Comparison of ENCODE assay signal across 7 worm cellular contexts in the genomic region with DNA sequence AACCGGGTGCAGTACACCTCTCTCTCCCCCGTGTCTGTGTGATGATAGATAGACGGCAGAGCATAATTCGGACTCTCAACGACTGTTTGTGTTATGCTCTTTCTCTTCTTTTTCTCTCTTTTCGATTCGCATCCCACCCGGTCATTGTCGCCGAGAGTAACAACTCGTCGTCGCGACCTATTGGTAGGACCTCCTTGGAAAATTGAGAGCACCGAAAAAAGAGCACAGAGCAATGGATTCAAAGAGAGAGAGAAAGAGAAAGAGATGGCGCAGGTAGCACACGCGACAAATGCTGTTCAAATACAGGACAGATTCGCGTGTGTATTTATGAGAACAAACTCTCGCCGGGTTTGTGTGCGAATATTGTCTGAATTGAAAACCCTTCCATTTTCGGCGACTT.
TF ChIP-seq lines count a peak whose summit lies in the region.

No protein-coding gene starts in this region.

TF ChIP-seq in whole organism, L1 larva, 84 proteins besides CTCF, POLR2A, EP300 and RAD21 (continues in another document):
- TF ChIP-seq lsy-2 (tag; optimal IDR thresholded peaks at IDR 0.05; lab: Kevin White, UChicago), result peak in 1 of 2 experiments; percentile 31
- no peak for TF ChIP-seq aly-2 (tag; optimal IDR thresholded peaks at IDR 0.05; lab: Kevin White, UChicago)
- no peak for TF ChIP-seq pax-3 (tag; optimal IDR thresholded peaks at IDR 0.05; lab: Kevin White, UChicago)
- TF ChIP-seq skn-1 (tag; optimal IDR thresholded peaks at IDR 0.05; lab: Kevin White, UChicago), result peak; percentile 19
- no peak for TF ChIP-seq Y116A8C.19 (tag; optimal IDR thresholded peaks at IDR 0.05; lab: Kevin White, UChicago; ENCODE audit: borderline replicate concordance)
- no peak for TF ChIP-seq egl-27 (tag; optimal IDR thresholded peaks at IDR 0.05; lab: Kevin White, UChicago)
- TF ChIP-seq lir-3 (tag; optimal IDR thresholded peaks at IDR 0.05; lab: Kevin White, UChicago; ENCODE audit: poor library complexity), result no peak
- TF ChIP-seq dpl-1 (GFP tag; optimal IDR thresholded peaks at IDR 0.05; lab: Kevin White, UChicago), result no peak
- TF ChIP-seq efl-3 (GFP tag; optimal IDR thresholded peaks at IDR 0.05; lab: Kevin White, UChicago), result no peak
- TF ChIP-seq ets-5 (GFP tag; IDR thresholded peaks at IDR 0.05; lab: Robert Waterston, UW), result no peak
- TF ChIP-seq mep-1 (tag; optimal IDR thresholded peaks at IDR 0.05; lab: Kevin White, UChicago), result peak; percentile 40
- no peak for TF ChIP-seq unc-86 (tag; optimal IDR thresholded peaks at IDR 0.05; lab: Kevin White, UChicago)

TF ChIP-seq in whole organism, L2 larva, 48 proteins besides CTCF, POLR2A, EP300 and RAD21:
- peak in 1 of 2 experiments; percentile 18 for TF ChIP-seq mdl-1 (tag; optimal IDR thresholded peaks at IDR 0.05; lab: Kevin White, UChicago)
- peak in 1 of 2 experiments; percentile 8 for TF ChIP-seq lsy-2 (tag; optimal IDR thresholded peaks at IDR 0.05; lab: Kevin White, UChicago)
- no peak for TF ChIP-seq snpc-4 (tag; optimal IDR thresholded peaks at IDR 0.05; lab: Kevin White, UChicago)
- peak; percentile 62 for TF ChIP-seq F13H6.1 (tag; optimal IDR thresholded peaks at IDR 0.05; lab: Kevin White, UChicago)
- TF ChIP-seq alr-1 (tag; optimal IDR thresholded peaks at IDR 0.05; lab: Kevin White, UChicago), result no peak
- TF ChIP-seq nhr-129 (tag; optimal IDR thresholded peaks at IDR 0.05; lab: Kevin White, UChicago), result peak; percentile 70

TF ChIP-seq in whole organism, L3 larva, 47 proteins besides CTCF, POLR2A, EP300 and RAD21:
- TF ChIP-seq ama-1 (optimal IDR thresholded peaks at IDR 0.05; lab: Kevin White, UChicago) (no peak), pha-4 (tag; optimal IDR thresholded peaks at IDR 0.05; lab: Kevin White, UChicago) (peak; percentile 71), lin-39 (tag; optimal IDR thresholded peaks at IDR 0.05; lab: Kevin White, UChicago) (peak; percentile 21)

TF ChIP-seq in whole organism, L4 larva, 104 proteins besides CTCF, POLR2A, EP300 and RAD21:
- TF ChIP-seq unc-62 (GFP tag; optimal IDR thresholded peaks at IDR 0.05 in 1 of 2; lab: Kevin White, UChicago) (peak in 1 of 2 experiments; percentile 39), unc-62 (tag; optimal IDR thresholded peaks at IDR 0.05; lab: Kevin White, UChicago) (no peak), hlh-30 (tag; optimal IDR thresholded peaks at IDR 0.05; lab: Kevin White, UChicago; ENCODE audit: insufficient read depth) (no peak), hmg-1.1 (GFP tag; IDR thresholded peaks at IDR 0.05; lab: Robert Waterston, UW) (0 out of 2 replicates have a peak, but pooled peaks have one; percentile 21), daf-12 (tag; optimal IDR thresholded peaks at IDR 0.05; lab: Kevin White, UChicago) (no peak)

TF ChIP-seq in whole organism, early embryonic, 17 proteins besides CTCF, POLR2A, EP300 and RAD21:
- peak; percentile 12 for TF ChIP-seq hmg-4 (GFP tag; optimal IDR thresholded peaks at IDR 0.05; lab: Kevin White, UChicago)
- no peak for TF ChIP-seq sea-1 (GFP tag; conservative IDR thresholded peaks at IDR 0.05; lab: Robert Waterston, UW)
- no peak for TF ChIP-seq tbx-37 (GFP tag; conservative IDR thresholded peaks at IDR 0.05; lab: Robert Waterston, UW)

TF ChIP-seq in whole organism, late embryonic, 69 proteins besides CTCF, POLR2A, EP300 and RAD21:
- no peak for TF ChIP-seq lim-6 (tag; optimal IDR thresholded peaks at IDR 0.05; lab: Kevin White, UChicago)
- peak; percentile 16 for TF ChIP-seq tbx-2 (tag; optimal IDR thresholded peaks at IDR 0.05; lab: Kevin White, UChicago)
- no peak for TF ChIP-seq ceh-2 (tag; optimal IDR thresholded peaks at IDR 0.05; lab: Kevin White, UChicago)
- TF ChIP-seq gmeb-2 (tag; optimal IDR thresholded peaks at IDR 0.05; lab: Kevin White, UChicago), result no peak
- no peak for TF ChIP-seq ceh-45 (GFP tag; IDR thresholded peaks at IDR 0.05; lab: Robert Waterston, UW)
- peak; percentile 56 for TF ChIP-seq ets-4 (tag; optimal IDR thresholded peaks at IDR 0.05; lab: Kevin White, UChicago)
- TF ChIP-seq ceh-30 (tag; optimal IDR thresholded peaks at IDR 0.05; lab: Kevin White, UChicago), result no peak
- no peak for TF ChIP-seq pat-9 (tag; optimal IDR thresholded peaks at IDR 0.05; lab: Kevin White, UChicago)
- TF ChIP-seq hlh-8 (tag; optimal IDR thresholded peaks at IDR 0.05; lab: Kevin White, UChicago), result no peak
- no peak for TF ChIP-seq nhr-232 (tag; optimal IDR thresholded peaks at IDR 0.05; lab: Kevin White, UChicago)
- TF ChIP-seq ceh-18 (tag; optimal IDR thresholded peaks at IDR 0.05; lab: Kevin White, UChicago), result peak; percentile 17
- no peak for TF ChIP-seq syd-9 (tag; optimal IDR thresholded peaks at IDR 0.05; lab: Kevin White, UChicago)
- no peak for TF ChIP-seq ceh-19 (GFP tag; optimal IDR thresholded peaks at IDR 0.05; lab: Kevin White, UChicago)
- no peak for TF ChIP-seq fkh-10 (GFP tag; optimal IDR thresholded peaks at IDR 0.05; lab: Kevin White, UChicago)
- no peak for TF ChIP-seq nhr-11 (tag; optimal IDR thresholded peaks at IDR 0.05; lab: Kevin White, UChicago)
- TF ChIP-seq ref-2 (tag; optimal IDR thresholded peaks at IDR 0.05; lab: Kevin White, UChicago), result peak; percentile 11
- no peak for TF ChIP-seq ceh-14 (tag; optimal IDR thresholded peaks at IDR 0.05; lab: Kevin White, UChicago)
- no peak for TF ChIP-seq unc-86 (tag; optimal IDR thresholded peaks at IDR 0.05; lab: Kevin White, UChicago)
TF ChIP-seq in whole organism, late embryonic: peak in this region for 4.

TF ChIP-seq in whole organism, young adult, 124 proteins besides CTCF, POLR2A, EP300 and RAD21:
- peak; percentile 39; the same call in 1 of the 2 replicates for TF ChIP-seq zfh-2 (GFP tag; conservative IDR thresholded peaks at IDR 0.05; lab: Robert Waterston, UW)
- TF ChIP-seq ceh-58 (GFP tag; IDR thresholded peaks at IDR 0.05; lab: Robert Waterston, UW), result no peak
